Fruit fly (Drosophila melanogaster) whole organism, prepupa: ENCODE results near the gene Men-b.

ENCODE experiments used
- Blimp-1 ChIP-seq: fragments of 200-800 bp; sonication (Bioruptor generic); optimal IDR thresholded peaks from 3 replicates; lab custom pipeline; 2017; ENCODE audit warnings: missing biosample characterization, missing genetic modification characterization, mild to moderate bottlenecking, moderate library complexity, missing genetic modification reagents
- CG10631 ChIP-seq: fragments of 200-800 bp; sonication (Bioruptor generic); optimal IDR thresholded peaks from 2 replicates; lab custom pipeline; 2016; ENCODE audit warnings: missing biosample characterization, missing genetic modification characterization
- CG10669 ChIP-seq: fragments of 200-800 bp; sonication (Bioruptor generic); optimal IDR thresholded peaks from 3 replicates; lab custom pipeline; 2018; ENCODE audit warnings: missing biosample characterization, mild to moderate bottlenecking, missing genetic modification characterization, moderate library complexity
- CG11762 ChIP-seq: fragments of 200-800 bp; sonication (Bioruptor generic); optimal IDR thresholded peaks from 3 replicates; lab custom pipeline; 2016; ENCODE audit warnings: missing biosample characterization, missing genetic modification characterization; ENCODE audit not compliant: insufficient read depth
- CG15336 ChIP-seq: fragments of 200-800 bp; sonication (Bioruptor generic); IDR thresholded peaks from 2 replicates; pipeline ENCODE4 v1.3.6; 2022; ENCODE audit warnings: missing biosample characterization, missing genetic modification characterization
- CG1621 ChIP-seq: fragments of 200-800 bp; sonication (Bioruptor generic); optimal IDR thresholded peaks from 3 replicates; lab custom pipeline; 2018; ENCODE audit warnings: missing biosample characterization, mild to moderate bottlenecking, missing genetic modification characterization
- CG16779 ChIP-seq: fragments of 200-800 bp; sonication (Bioruptor generic); optimal IDR thresholded peaks from 3 replicates; lab custom pipeline; 2017; ENCODE audit warnings: missing biosample characterization, mild to moderate bottlenecking, missing genetic modification characterization
- CG3032 ChIP-seq: fragments of 200-800 bp; optimal IDR thresholded peaks from 2 replicates; lab custom pipeline; 2019; ENCODE audit warnings: missing biosample characterization, mild to moderate bottlenecking, missing genetic modification characterization, moderate library complexity
- CG31627 ChIP-seq: fragments of 200-800 bp; sonication (Bioruptor generic); optimal IDR thresholded peaks from 3 replicates; lab custom pipeline; 2016; ENCODE audit warnings: missing biosample characterization, missing genetic modification characterization
- CG32006 ChIP-seq: fragments of 200-800 bp; sonication (Bioruptor generic); optimal IDR thresholded peaks from 3 replicates; lab custom pipeline; 2017; ENCODE audit warnings: missing biosample characterization, mild to moderate bottlenecking, missing genetic modification characterization
- CG4318 ChIP-seq: fragments of 200-800 bp; sonication (Bioruptor generic); optimal IDR thresholded peaks from 3 replicates; lab custom pipeline; 2017; ENCODE audit warnings: missing biosample characterization, mild to moderate bottlenecking, missing genetic modification characterization
- CG6163 ChIP-seq: fragments of 200-800 bp; sonication (Bioruptor generic); IDR thresholded peaks from 3 replicates; pipeline ENCODE4 v1.3.6; 2022; ENCODE audit warnings: missing biosample characterization, missing genetic modification characterization
- CG6276 ChIP-seq: fragments of 200-800 bp; sonication (Bioruptor generic); optimal IDR thresholded peaks from 2 replicates; lab custom pipeline; 2017; ENCODE audit warnings: missing biosample characterization, mild to moderate bottlenecking, missing genetic modification characterization
- CG6808 ChIP-seq: fragments of 200-800 bp; sonication (Bioruptor generic); optimal IDR thresholded peaks from 3 replicates; lab custom pipeline; 2017; ENCODE audit warnings: missing biosample characterization, missing genetic modification characterization, mild to moderate bottlenecking, moderate library complexity, missing genetic modification reagents
- CG6854 ChIP-seq: fragments of 200-800 bp; sonication (Bioruptor generic); optimal IDR thresholded peaks from 2 replicates; lab custom pipeline; 2017; ENCODE audit warnings: missing biosample characterization, mild to moderate bottlenecking, missing genetic modification characterization
- CG7368 ChIP-seq: fragments of 200-800 bp; sonication (Bioruptor generic); optimal IDR thresholded peaks from 3 replicates; lab custom pipeline; 2016; ENCODE audit warnings: missing biosample characterization, missing genetic modification characterization
- CG8119 ChIP-seq: fragments of 200-800 bp; sonication (Bioruptor generic); IDR thresholded peaks from 3 replicates; pipeline ENCODE4 v1.3.6; 2022; ENCODE audit warnings: missing biosample characterization, missing genetic modification characterization
- CG8632 ChIP-seq: fragments of 200-800 bp; sonication (Bioruptor generic); optimal IDR thresholded peaks from 3 replicates; lab custom pipeline; 2016; ENCODE audit warnings: missing biosample characterization, missing genetic modification characterization
- CG9139 ChIP-seq: fragments of 200-800 bp; sonication (Bioruptor generic); optimal IDR thresholded peaks from 3 replicates; lab custom pipeline; 2017; ENCODE audit warnings: missing biosample characterization, mild to moderate bottlenecking, missing genetic modification characterization
- Eip75B ChIP-seq: fragments of 200-800 bp; sonication (Bioruptor generic); optimal IDR thresholded peaks from 3 replicates; lab custom pipeline; 2016; ENCODE audit warnings: missing biosample characterization, missing genetic modification characterization
- Eip78C ChIP-seq: fragments of 200-800 bp; sonication (Bioruptor generic); peaks from one replicate; lab custom pipeline; 2016; ENCODE audit warnings: missing biosample characterization, missing genetic modification characterization
- Eip93F ChIP-seq: fragments of 200-800 bp; sonication (Bioruptor generic); optimal IDR thresholded peaks from 2 replicates; lab custom pipeline; 2016; ENCODE audit warnings: missing biosample characterization, mild to moderate bottlenecking, missing genetic modification characterization
- Ets21C ChIP-seq: fragments of 200-800 bp; sonication (Bioruptor generic); optimal IDR thresholded peaks from 3 replicates; lab custom pipeline; 2016; ENCODE audit warnings: missing biosample characterization, missing genetic modification characterization
- Gug ChIP-seq: fragments of 200-800 bp; sonication (Bioruptor generic); IDR thresholded peaks from 2 replicates; pipeline ENCODE4 v1.3.6; 2022; ENCODE audit warnings: missing biosample characterization, missing genetic modification characterization
- Hr39 ChIP-seq: fragments of 200-800 bp; sonication (Bioruptor generic); optimal IDR thresholded peaks from 2 replicates; lab custom pipeline; 2016; ENCODE audit warnings: missing biosample characterization, missing genetic modification characterization
- Hr4 ChIP-seq: fragments of 200-800 bp; sonication (Bioruptor generic); optimal IDR thresholded peaks from 3 replicates; lab custom pipeline; 2016; ENCODE audit warnings: missing biosample characterization, missing genetic modification characterization
- Lpt ChIP-seq: fragments of 200-800 bp; sonication (Bioruptor generic); optimal IDR thresholded peaks from 3 replicates; lab custom pipeline; 2016; ENCODE audit warnings: missing biosample characterization, missing genetic modification characterization
- Met ChIP-seq: fragments of 200-800 bp; sonication (Bioruptor generic); optimal IDR thresholded peaks from 3 replicates; lab custom pipeline; 2016; ENCODE audit warnings: missing biosample characterization, missing genetic modification characterization
- OdsH ChIP-seq: fragments of 200-800 bp; sonication (Bioruptor generic); optimal IDR thresholded peaks from 3 replicates; lab custom pipeline; 2016; ENCODE audit warnings: missing biosample characterization, missing genetic modification characterization
- Smox ChIP-seq: fragments of 200-800 bp; sonication (Bioruptor generic); optimal IDR thresholded peaks from 3 replicates; lab custom pipeline; 2016; ENCODE audit warnings: missing biosample characterization, missing genetic modification characterization
- Sox102F ChIP-seq: fragments of 200-800 bp; sonication (Bioruptor generic); optimal IDR thresholded peaks from 2 replicates; lab custom pipeline; 2016; ENCODE audit warnings: missing biosample characterization, mild to moderate bottlenecking, missing genetic modification characterization
- Sox14 ChIP-seq: fragments of 200-800 bp; sonication (Bioruptor generic); optimal IDR thresholded peaks from 3 replicates; lab custom pipeline; 2016; ENCODE audit warnings: missing biosample characterization, missing genetic modification characterization
- Sox15 ChIP-seq: fragments of 200-800 bp; sonication (Bioruptor generic); optimal IDR thresholded peaks from 3 replicates; lab custom pipeline; 2016; ENCODE audit warnings: missing biosample characterization, missing genetic modification characterization
- achi ChIP-seq: fragments of 200-800 bp; sonication (Bioruptor generic); optimal IDR thresholded peaks from 3 replicates; lab custom pipeline; 2016; ENCODE audit warnings: missing biosample characterization, missing genetic modification characterization
- dac ChIP-seq: fragments of 200-800 bp; sonication (Bioruptor generic); optimal IDR thresholded peaks from 2 replicates; lab custom pipeline; 2017; ENCODE audit warnings: missing biosample characterization, mild to moderate bottlenecking, missing genetic modification characterization
- dsx ChIP-seq: fragments of 200-800 bp; optimal IDR thresholded peaks from 3 replicates; lab custom pipeline; 2019; ENCODE audit warnings: missing biosample characterization, mild to moderate bottlenecking, missing genetic modification characterization, moderate library complexity; ENCODE audit not compliant: poor library complexity, severe bottlenecking
- eg ChIP-seq: fragments of 200-800 bp; sonication (Bioruptor generic); IDR thresholded peaks from 3 replicates; pipeline ENCODE4 v1.3.6; 2022; ENCODE audit warnings: missing biosample characterization, missing genetic modification characterization
- esn ChIP-seq: fragments of 200-800 bp; sonication (Bioruptor generic); optimal IDR thresholded peaks from 2 replicates; lab custom pipeline; 2016; ENCODE audit warnings: missing biosample characterization, mild to moderate bottlenecking, missing genetic modification characterization, moderate library complexity
- fd59A ChIP-seq: fragments of 200-800 bp; sonication (Bioruptor generic); optimal IDR thresholded peaks from 2 replicates; lab custom pipeline; 2017; ENCODE audit warnings: missing biosample characterization, mild to moderate bottlenecking, missing genetic modification characterization, missing genetic modification reagents
- fkh ChIP-seq: fragments of 200-800 bp; sonication (Bioruptor generic); optimal IDR thresholded peaks from 3 replicates; lab custom pipeline; 2017; ENCODE audit warnings: missing biosample characterization, mild to moderate bottlenecking, missing genetic modification characterization, moderate library complexity
- lz ChIP-seq: fragments of 200-800 bp; sonication (Bioruptor generic); optimal IDR thresholded peaks from 3 replicates; lab custom pipeline; 2016; ENCODE audit warnings: missing biosample characterization, missing genetic modification characterization
- net ChIP-seq: fragments of 200-800 bp; sonication (Bioruptor generic); optimal IDR thresholded peaks from 3 replicates; lab custom pipeline; 2016; ENCODE audit warnings: missing biosample characterization, missing genetic modification characterization
- pdm3 ChIP-seq: fragments of 200-800 bp; sonication (Bioruptor generic); optimal IDR thresholded peaks from 3 replicates; lab custom pipeline; 2016; ENCODE audit warnings: missing biosample characterization, missing genetic modification characterization
- spab ChIP-seq: fragments of 200-800 bp; sonication (Bioruptor generic); optimal IDR thresholded peaks from 2 replicates; lab custom pipeline; 2017; ENCODE audit warnings: missing biosample characterization, mild to moderate bottlenecking, missing genetic modification characterization, missing genetic modification reagents
- ss ChIP-seq, 2 experiments: fragments of 200-800 bp; sonication (Bioruptor generic); optimal IDR thresholded peaks; 2 replicates in 1 of 2; 3 replicates in 1 of 2; lab custom pipeline; 2017 to 2018; ENCODE audit warnings: mild to moderate bottlenecking in 2 of 2, missing biosample characterization in 2 of 2, missing genetic modification characterization in 2 of 2, moderate library complexity in 1 of 2
- svp ChIP-seq: fragments of 200-800 bp; sonication (Bioruptor generic); peaks from one replicate; lab custom pipeline; 2016; ENCODE audit warnings: missing biosample characterization, missing genetic modification characterization
- vri ChIP-seq: fragments of 200-800 bp; sonication (Bioruptor generic); optimal IDR thresholded peaks from 3 replicates; lab custom pipeline; 2016; ENCODE audit warnings: missing biosample characterization, mild to moderate bottlenecking, missing genetic modification characterization

Men-b gene

dm6 chr3R:27193079-27193478 is 41.6 kb downstream of the Men-b start (continued):
- TF ChIP-seq Eip93F (no peak), ss (GFP tag; optimal IDR thresholded peaks at IDR 0.05; lab: Kevin White, UChicago) (no peak), CG32006 (GFP tag; lab: Kevin White, UChicago) (peak; percentile 66), achi (GFP tag; lab: Kevin White, UChicago) (peak; percentile 12), Lpt (GFP tag; lab: Kevin White, UChicago) (no peak), spab (no peak), esn (GFP tag; lab: Kevin White, UChicago) (no peak), Blimp-1 (GFP tag; lab: Kevin White, UChicago) (no peak), vri (no peak), Eip75B (GFP tag; lab: Kevin White, UChicago) (no peak), Smox (no peak), Met (no peak), CG3032 (tag; lab: Kevin White, UChicago) (peak; percentile 10), Sox102F (GFP tag; lab: Kevin White, UChicago) (no peak), CG10631 (GFP tag; lab: Kevin White, UChicago) (no peak), CG8119 (GFP tag; lab: Robert Waterston, UW) (peak; percentile 69), CG10669 (GFP tag; lab: Kevin White, UChicago) (peak; percentile 8), CG7368 (GFP tag; lab: Kevin White, UChicago) (no peak), lz (GFP tag; lab: Kevin White, UChicago) (no peak), net (GFP tag; lab: Kevin White, UChicago) (peak; percentile 14), CG1621 (no peak), CG8632 (GFP tag; lab: Kevin White, UChicago) (no peak), Hr39 (GFP tag; lab: Kevin White, UChicago) (no peak), dac (GFP tag; lab: Kevin White, UChicago) (no peak)

dm6 chr3R:27194106-27194505 is 42.6 kb downstream of the Men-b start, which contains the start of gene Ser:
Ser (minus strand) TSS chr3R:27194267.
- TF ChIP-seq fkh (GFP tag; lab: Kevin White, UChicago) (no peak), Blimp-1 (GFP tag; lab: Kevin White, UChicago) (no peak), CG16779 (peak; percentile 47), CG8119 (GFP tag; lab: Robert Waterston, UW) (0 out of 3 replicates have a peak, but pooled peaks have one; percentile 34), Sox102F (GFP tag; lab: Kevin White, UChicago) (no peak), spab (no peak), CG6808 (GFP tag; lab: Kevin White, UChicago) (peak; percentile 49), CG31627 (no peak), Sox14 (GFP tag; lab: Kevin White, UChicago) (no peak), CG6163 (GFP tag; lab: Robert Waterston, UW) (no peak), esn (GFP tag; lab: Kevin White, UChicago) (no peak), CG6276 (GFP tag; lab: Kevin White, UChicago) (no peak), pdm3 (GFP tag; lab: Kevin White, UChicago) (no peak), CG9139 (GFP tag; lab: Kevin White, UChicago) (peak; percentile 15), dsx (peak; percentile 40), Lpt (GFP tag; lab: Kevin White, UChicago) (no peak), CG10631 (GFP tag; lab: Kevin White, UChicago) (no peak), Met (no peak), CG1621 (peak; percentile 55), Eip78C (GFP tag; lab: Kevin White, UChicago) (peak; percentile 50), CG32006 (GFP tag; lab: Kevin White, UChicago) (no peak), fd59A (GFP tag; lab: Kevin White, UChicago) (no peak), Ets21C (GFP tag; lab: Kevin White, UChicago) (no peak), CG11762 (no peak), CG7368 (GFP tag; lab: Kevin White, UChicago) (peak; percentile 18), CG15336 (GFP tag; lab: Robert Waterston, UW) (no peak), net (GFP tag; lab: Kevin White, UChicago) (no peak), CG6854 (peak; percentile 57), Gug (GFP tag; lab: Robert Waterston, UW) (no peak), eg (GFP tag; lab: Robert Waterston, UW) (peak; percentile 46; the same call in 1 of the 3 replicates), ss (GFP tag; optimal IDR thresholded peaks at IDR 0.05; lab: Kevin White, UChicago) (peak; percentile 22 to 86), CG4318 (GFP tag; lab: Kevin White, UChicago) (no peak), vri (no peak), lz (GFP tag; lab: Kevin White, UChicago) (no peak), svp (GFP tag; lab: Kevin White, UChicago) (peak; percentile 63), Hr4 (no peak), dac (GFP tag; lab: Kevin White, UChicago) (no peak), OdsH (no peak), Eip93F (no peak), Sox15 (no peak)
